Fruit fly (Drosophila melanogaster): ENCODE results near the gene Hsp60B.

DNA sequence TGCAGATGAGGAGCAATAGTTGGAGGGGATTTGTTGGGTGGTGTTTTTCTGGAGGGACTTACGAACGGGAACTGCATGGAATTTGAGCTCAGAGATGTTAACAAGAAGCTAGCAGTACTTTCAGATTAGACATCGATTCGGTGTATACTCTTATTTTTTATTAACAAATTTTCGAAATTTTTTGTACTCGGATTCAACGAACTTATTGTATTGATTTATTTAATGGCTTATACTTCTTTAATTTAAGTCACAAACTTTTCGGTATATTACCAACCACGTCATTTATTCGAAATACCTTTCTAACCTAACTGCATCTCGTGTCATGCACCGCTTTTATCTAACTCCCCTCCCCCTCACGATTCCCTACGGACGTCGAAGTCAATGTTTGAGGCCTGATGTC is 22.9 kb upstream of the Hsp60B start:
- TF ChIP-seq CG16779 (tag; optimal IDR thresholded peaks at IDR 0.05) (no peak), eg (GFP tag; IDR thresholded peaks at IDR 0.05) (no peak), Gug (GFP tag; IDR thresholded peaks at IDR 0.05) (no peak), cyc (GFP tag; optimal IDR thresholded peaks at IDR 0.05) (no peak), CG34406 (GFP tag; optimal IDR thresholded peaks at IDR 0.05) (no peak), Blimp-1 (GFP tag; optimal IDR thresholded peaks at IDR 0.05) (no peak), Hr38 (GFP tag; optimal IDR thresholded peaks at IDR 0.05) (no peak), dac (GFP tag; optimal IDR thresholded peaks at IDR 0.05) (no peak), CG4318 (GFP tag; optimal IDR thresholded peaks at IDR 0.05) (no peak), Ets21C (GFP tag; optimal IDR thresholded peaks at IDR 0.05) (no peak), CG32006 (GFP tag; optimal IDR thresholded peaks at IDR 0.05) (no peak)

Measured in whole organism, prepupa.